Worm (Caenorhabditis elegans) whole organism, late embryonic: ENCODE results near the gene C16C8.12.
A peak's percentile ranks its signal among the peaks of the same experiment; 100 is the strongest.

Experiments
- C08G9.2 ChIP-seq: sonication (generic microtip); optimal IDR thresholded peaks from 2 replicates; lab custom pipeline; 2016; ENCODE audit warnings: mild to moderate bottlenecking, missing genetic modification characterization, moderate library complexity, missing compliant biosample characterization
- C38D4.7 ChIP-seq: fragments of 200-800 bp; sonication (Bioruptor generic); optimal IDR thresholded peaks from 2 replicates; lab custom pipeline; 2018; ENCODE audit warnings: mild to moderate bottlenecking, missing genetic modification characterization, moderate library complexity, missing compliant biosample characterization
- K02D7.2 ChIP-seq: sonication (generic microtip); optimal IDR thresholded peaks from 2 replicates; lab custom pipeline; 2017; ENCODE audit warnings: mild to moderate bottlenecking, missing genetic modification characterization, missing compliant biosample characterization
- T23F11.4 ChIP-seq: fragments of 200-800 bp; sonication (Bioruptor generic); optimal IDR thresholded peaks from 2 replicates; lab custom pipeline; 2018; ENCODE audit warnings: mild to moderate bottlenecking, missing genetic modification characterization, missing compliant biosample characterization
- Y22D7AL.16 ChIP-seq: sonication (generic microtip); optimal IDR thresholded peaks from 2 replicates; lab custom pipeline; 2016; ENCODE audit warnings: missing genetic modification characterization, missing compliant biosample characterization
- ahr-1 ChIP-seq: sonication (generic microtip); optimal IDR thresholded peaks from 2 replicates; lab custom pipeline; 2016; ENCODE audit warnings: missing genetic modification characterization, missing compliant biosample characterization
- ama-1 ChIP-seq: fragments of 150-350 bp; optimal IDR thresholded peaks from 2 replicates; lab custom pipeline; 2014
- ceh-2 ChIP-seq: sonication (generic microtip); optimal IDR thresholded peaks from 2 replicates; lab custom pipeline; 2016; ENCODE audit warnings: missing genotype, missing genetic modification characterization, missing compliant biosample characterization
- ceh-24 ChIP-seq: sonication (generic microtip); optimal IDR thresholded peaks from 2 replicates; lab custom pipeline; 2016; ENCODE audit warnings: mild to moderate bottlenecking, missing genetic modification characterization, missing compliant biosample characterization
- ceh-34 ChIP-seq: sonication (generic microtip); optimal IDR thresholded peaks from 2 replicates; lab custom pipeline; 2016; ENCODE audit warnings: mild to moderate bottlenecking, missing genetic modification characterization, missing compliant biosample characterization
- ceh-45 ChIP-seq: fragments of 200-800 bp; sonication (Bioruptor generic); IDR thresholded peaks from 2 replicates; pipeline ENCODE4 v1.3.6; 2022; ENCODE audit warnings: missing genetic modification reagents, missing genetic modification characterization, missing compliant biosample characterization
- ceh-48 ChIP-seq: sonication (generic microtip); optimal IDR thresholded peaks from 2 replicates; lab custom pipeline; 2016; ENCODE audit warnings: missing genetic modification characterization, inconsistent platforms, missing compliant biosample characterization
- ceh-6 ChIP-seq: fragments of 200-800 bp; sonication (Bioruptor generic); optimal IDR thresholded peaks from 2 replicates; lab custom pipeline; 2018; ENCODE audit warnings: mild to moderate bottlenecking, missing genetic modification characterization, missing compliant biosample characterization
- ceh-9 ChIP-seq: sonication (generic microtip); optimal IDR thresholded peaks from 2 replicates; lab custom pipeline; 2016; ENCODE audit warnings: mild to moderate bottlenecking, missing genetic modification characterization, inconsistent platforms, missing compliant biosample characterization
- che-1 ChIP-seq: sonication (generic microtip); optimal IDR thresholded peaks from 2 replicates; lab custom pipeline; 2016; ENCODE audit warnings: mild to moderate bottlenecking, missing genetic modification characterization, missing compliant biosample characterization
- dmd-4 ChIP-seq: sonication (generic microtip); optimal IDR thresholded peaks from 2 replicates; lab custom pipeline; 2016; ENCODE audit warnings: borderline replicate concordance, missing genetic modification characterization, missing compliant biosample characterization
- dve-1 ChIP-seq: sonication (generic microtip); optimal IDR thresholded peaks from 2 replicates; lab custom pipeline; 2017; ENCODE audit warnings: antibody characterized with exemption, mild to moderate bottlenecking, missing genetic modification characterization, missing compliant biosample characterization
- elt-4 ChIP-seq: sonication (generic microtip); optimal IDR thresholded peaks from 2 replicates; lab custom pipeline; 2016; ENCODE audit warnings: missing genetic modification characterization, missing compliant biosample characterization
- eyg-1 ChIP-seq: sonication (generic microtip); optimal IDR thresholded peaks from 2 replicates; lab custom pipeline; 2016; ENCODE audit warnings: missing genotype, missing genetic modification characterization, missing compliant biosample characterization
- fax-1 ChIP-seq: sonication (generic microtip); optimal IDR thresholded peaks from 2 replicates; lab custom pipeline; 2016; ENCODE audit warnings: missing genotype, missing genetic modification characterization, missing compliant biosample characterization
- fkh-10 ChIP-seq: fragments of 150-350 bp; optimal IDR thresholded peaks from 2 replicates; lab custom pipeline; 2014; ENCODE audit warnings: missing biosample characterization, missing genetic modification reagents, missing genetic modification characterization
- fkh-6 ChIP-seq: sonication (generic microtip); optimal IDR thresholded peaks from 2 replicates; lab custom pipeline; 2016; ENCODE audit warnings: missing genetic modification characterization, missing compliant biosample characterization
- hlh-13 ChIP-seq: fragments of 200-800 bp; sonication (Bioruptor generic); optimal IDR thresholded peaks from 2 replicates; lab custom pipeline; 2018; ENCODE audit warnings: mild to moderate bottlenecking, missing genetic modification characterization, missing compliant biosample characterization
- hlh-15 ChIP-seq: sonication (generic microtip); optimal IDR thresholded peaks from 2 replicates; lab custom pipeline; 2016; ENCODE audit warnings: missing genetic modification characterization, missing compliant biosample characterization
- hlh-6 ChIP-seq: sonication (generic microtip); optimal IDR thresholded peaks from 2 replicates; lab custom pipeline; 2016; ENCODE audit warnings: missing genotype, missing genetic modification characterization, missing compliant biosample characterization
- lim-6 ChIP-seq: sonication (generic microtip); optimal IDR thresholded peaks from 2 replicates; lab custom pipeline; 2016; ENCODE audit warnings: missing genetic modification characterization, missing compliant biosample characterization
- madf-2 ChIP-seq: sonication (generic microtip); optimal IDR thresholded peaks from 2 replicates; lab custom pipeline; 2017; ENCODE audit warnings: missing genetic modification characterization, missing compliant biosample characterization
- nfya-1 ChIP-seq: sonication (generic microtip); optimal IDR thresholded peaks from 2 replicates; lab custom pipeline; 2017; ENCODE audit warnings: missing genetic modification characterization, mild to moderate bottlenecking, missing compliant biosample characterization, antibody characterized with exemption, moderate library complexity
- nhr-232 ChIP-seq: sonication (generic microtip); optimal IDR thresholded peaks from 2 replicates; lab custom pipeline; 2016; ENCODE audit warnings: missing genetic modification characterization, missing compliant biosample characterization
- odd-2 ChIP-seq: sonication (generic microtip); optimal IDR thresholded peaks from 2 replicates; lab custom pipeline; 2017; ENCODE audit warnings: antibody characterized with exemption, mild to moderate bottlenecking, missing genetic modification characterization, missing compliant biosample characterization
- pag-3 ChIP-seq: sonication (generic microtip); optimal IDR thresholded peaks from 2 replicates; lab custom pipeline; 2016; ENCODE audit warnings: missing compliant biosample characterization, missing genetic modification characterization, borderline replicate concordance
- pat-9 ChIP-seq: fragments of 200-800 bp; sonication (Bioruptor generic); optimal IDR thresholded peaks from 2 replicates; lab custom pipeline; 2018; ENCODE audit warnings: mild to moderate bottlenecking, missing genetic modification characterization, moderate library complexity, missing compliant biosample characterization
- ref-2 ChIP-seq: sonication (generic microtip); optimal IDR thresholded peaks from 2 replicates; lab custom pipeline; 2016; ENCODE audit warnings: missing genetic modification characterization, missing compliant biosample characterization
- rnt-1 ChIP-seq: sonication (generic microtip); optimal IDR thresholded peaks from 2 replicates; lab custom pipeline; 2016; ENCODE audit warnings: missing genetic modification characterization, missing compliant biosample characterization
- sdc-2 ChIP-seq: sonication (generic microtip); optimal IDR thresholded peaks from 2 replicates; lab custom pipeline; 2016; ENCODE audit warnings: missing genotype, missing genetic modification characterization, missing compliant biosample characterization
- sox-4 ChIP-seq: sonication (generic microtip); optimal IDR thresholded peaks from 2 replicates; lab custom pipeline; 2017; ENCODE audit warnings: mild to moderate bottlenecking, missing genetic modification characterization, inconsistent platforms, missing compliant biosample characterization
- syd-9 ChIP-seq: sonication (generic microtip); optimal IDR thresholded peaks from 2 replicates; lab custom pipeline; 2016; ENCODE audit warnings: mild to moderate bottlenecking, missing genetic modification characterization, moderate library complexity, missing compliant biosample characterization
- ttx-3 ChIP-seq: sonication (generic microtip); optimal IDR thresholded peaks from 2 replicates; lab custom pipeline; 2016; ENCODE audit warnings: missing genetic modification reagents, missing genetic modification characterization, missing compliant biosample characterization
- unc-3 ChIP-seq, 2 experiments: fragments of 200-800 bp in 1 of 2; sonication (Bioruptor generic) in 1 of 2; sonication (generic microtip) in 1 of 2; conservative IDR thresholded peaks in 1 of 2; optimal IDR thresholded peaks in 1 of 2; 2 replicates each; pipeline versions ENCODE4 v1.3.6 to Lab custom; 2016 to 2022; ENCODE audit warnings: missing compliant biosample characterization in 2 of 2, missing genetic modification characterization in 2 of 2, missing genetic modification reagents in 1 of 2
- unc-55 ChIP-seq: sonication (generic microtip); optimal IDR thresholded peaks from 2 replicates; lab custom pipeline; 2017; ENCODE audit warnings: missing biosample characterization, missing genetic modification reagents, missing genetic modification characterization
- unc-86 ChIP-seq: sonication (generic microtip); optimal IDR thresholded peaks from 2 replicates; lab custom pipeline; 2016; ENCODE audit warnings: missing genetic modification characterization, missing compliant biosample characterization
- zip-5 ChIP-seq: sonication (generic microtip); optimal IDR thresholded peaks from 2 replicates; lab custom pipeline; 2016; ENCODE audit warnings: missing genetic modification characterization, missing compliant biosample characterization

The C16C8.12 gene

ce11 chrII:3434893-3435503, 17.5 kb upstream of the C16C8.12 start:
- no peak for TF ChIP-seq dve-1 (tag; lab: Kevin White, UChicago)
- no peak for TF ChIP-seq ceh-6 (GFP tag; lab: Kevin White, UChicago)

- TF ChIP-seq nfya-1 (no peak), ceh-48 (tag; lab: Kevin White, UChicago) (no peak), ama-1 (lab: Kevin White, UChicago) (no peak), sdc-2 (no peak), pag-3 (no peak), ceh-2 (no peak)
- TF ChIP-seq, all 69 proteins: peak for 0
Observed at ce11 chrII:3436412-3436811, 16.1 kb upstream of the C16C8.12 start, which contains the start of gene skpo-2. TSS of gene skpo-2 (minus strand) at chrII:3436512.

- no peak for TF ChIP-seq ttx-3 (tag; lab: Kevin White, UChicago)
- TF ChIP-seq fkh-6 (tag; lab: Kevin White, UChicago): no peak
- no peak for TF ChIP-seq C08G9.2 (tag; lab: Kevin White, UChicago)
- TF ChIP-seq C38D4.7 (GFP tag; lab: Kevin White, UChicago): no peak
- TF ChIP-seq ceh-34 (tag; lab: Kevin White, UChicago): no peak
- no peak for TF ChIP-seq hlh-15 (tag; lab: Kevin White, UChicago)
- TF ChIP-seq T23F11.4 (GFP tag; lab: Kevin White, UChicago): no peak
- TF ChIP-seq unc-3 (GFP tag; conservative IDR thresholded peaks at IDR 0.05; lab: Robert Waterston, UW): no peak
- TF ChIP-seq unc-3 (tag; optimal IDR thresholded peaks at IDR 0.05; lab: Kevin White, UChicago): no peak
- no peak for TF ChIP-seq ceh-24 (tag; lab: Kevin White, UChicago)
- no peak for TF ChIP-seq ref-2 (tag; lab: Kevin White, UChicago)
- no peak for TF ChIP-seq odd-2
Observed at ce11 chrII:3437393-3437792, 15.1 kb upstream of the C16C8.12 start.

- no peak for TF ChIP-seq nfya-1
- no peak for TF ChIP-seq nhr-232 (tag; lab: Kevin White, UChicago)
- no peak for TF ChIP-seq fkh-10 (GFP tag; lab: Kevin White, UChicago)
- no peak for TF ChIP-seq hlh-13 (GFP tag; lab: Kevin White, UChicago)
- no peak for TF ChIP-seq eyg-1 (tag; lab: Kevin White, UChicago)
- TF ChIP-seq ceh-9: no peak
- no peak for TF ChIP-seq dmd-4 (tag; lab: Kevin White, UChicago)
- no peak for TF ChIP-seq ceh-45 (GFP tag; lab: Robert Waterston, UW)
- TF ChIP-seq hlh-15 (tag; lab: Kevin White, UChicago): no peak
- no peak for TF ChIP-seq sdc-2
- TF ChIP-seq pag-3: no peak
- TF ChIP-seq che-1 (tag; lab: Kevin White, UChicago): no peak
- no peak for TF ChIP-seq T23F11.4 (GFP tag; lab: Kevin White, UChicago)
- no peak for TF ChIP-seq syd-9 (tag; lab: Kevin White, UChicago)
- no peak for TF ChIP-seq odd-2
- no peak for TF ChIP-seq K02D7.2 (tag; lab: Kevin White, UChicago)
Observed at ce11 chrII:3438280-3438679, 14.2 kb upstream of the C16C8.12 start.

ce11 chrII:3439244-3439698, 13.2 kb upstream of the C16C8.12 start:
- no peak for TF ChIP-seq ahr-1 (tag; lab: Kevin White, UChicago)
- peak; percentile 24 for TF ChIP-seq fax-1 (tag; lab: Kevin White, UChicago)
- TF ChIP-seq K02D7.2 (tag; lab: Kevin White, UChicago): no peak
- TF ChIP-seq nfya-1: no peak
- no peak for TF ChIP-seq rnt-1 (tag; lab: Kevin White, UChicago)
- no peak for TF ChIP-seq elt-4 (tag; lab: Kevin White, UChicago)
- peak; percentile 63 for TF ChIP-seq hlh-6 (tag; lab: Kevin White, UChicago)
- peak; percentile 7 for TF ChIP-seq ceh-9
- no peak for TF ChIP-seq pag-3
- TF ChIP-seq ama-1 (lab: Kevin White, UChicago): no peak
- no peak for TF ChIP-seq lim-6 (tag; lab: Kevin White, UChicago)
- TF ChIP-seq madf-2: peak; percentile 19
- no peak for TF ChIP-seq nhr-232 (tag; lab: Kevin White, UChicago)
- TF ChIP-seq ceh-2: peak; percentile 40
- TF ChIP-seq pat-9 (tag; lab: Kevin White, UChicago): peak; percentile 29
- TF ChIP-seq sox-4 (tag; lab: Kevin White, UChicago): peak; percentile 62
- no peak for TF ChIP-seq zip-5 (tag; lab: Kevin White, UChicago)
- TF ChIP-seq unc-86 (tag; lab: Kevin White, UChicago): no peak
- no peak for TF ChIP-seq ceh-48 (tag; lab: Kevin White, UChicago)
- no peak for TF ChIP-seq unc-55 (GFP tag; lab: Kevin White, UChicago)
- no peak for TF ChIP-seq ceh-34 (tag; lab: Kevin White, UChicago)
- TF ChIP-seq Y22D7AL.16 (tag; lab: Kevin White, UChicago): peak; percentile 42
- 0 out of 2 replicates have a peak, but pooled peaks have one; percentile 51 for TF ChIP-seq ceh-45 (GFP tag; lab: Robert Waterston, UW)
- TF ChIP-seq ceh-6 (GFP tag; lab: Kevin White, UChicago): peak; percentile 64
